Fruit fly (Drosophila melanogaster) whole organism, pupa: ENCODE measurements around the gene Naa40.

Experiments
- CG10348 ChIP-seq: fragments of 200-800 bp; sonication (Bioruptor generic); IDR thresholded peaks from 2 replicates; pipeline ENCODE4 v1.3.6; 2022; ENCODE audit warnings: missing biosample characterization, missing genetic modification characterization
- CG12605 ChIP-seq: fragments of 200-800 bp; sonication (Bioruptor generic); IDR thresholded peaks from 2 replicates; pipeline ENCODE4 v1.3.6; 2022; ENCODE audit warnings: missing biosample characterization, missing genetic modification characterization
- CG13204 ChIP-seq: fragments of 200-800 bp; sonication (Bioruptor generic); optimal IDR thresholded peaks from 2 replicates; lab custom pipeline; 2018; ENCODE audit warnings: missing biosample characterization, mild to moderate bottlenecking, missing genetic modification characterization, moderate library complexity
- CG14655 ChIP-seq: fragments of 200-800 bp; sonication (Bioruptor generic); optimal IDR thresholded peaks from 3 replicates; lab custom pipeline; 2017; ENCODE audit warnings: mild to moderate bottlenecking, missing biosample characterization, missing genetic modification reagents, missing genetic modification characterization
- CG15710 ChIP-seq: fragments of 200-800 bp; sonication (Bioruptor generic); optimal IDR thresholded peaks from 2 replicates; lab custom pipeline; 2018; ENCODE audit warnings: missing biosample characterization, mild to moderate bottlenecking, missing genetic modification characterization, moderate library complexity
- CG17806 ChIP-seq: fragments of 200-800 bp; sonication (Bioruptor generic); optimal IDR thresholded peaks from 2 replicates; lab custom pipeline; 2018; ENCODE audit warnings: missing biosample characterization, mild to moderate bottlenecking, missing genetic modification characterization, moderate library complexity
- CG32121 ChIP-seq: fragments of 200-800 bp; sonication (Bioruptor generic); IDR thresholded peaks from 2 replicates; pipeline ENCODE4 v1.3.6; 2022; ENCODE audit warnings: missing biosample characterization, missing genetic modification characterization
- CG34367 ChIP-seq: fragments of 200-800 bp; sonication (Bioruptor generic); optimal IDR thresholded peaks from 2 replicates; lab custom pipeline; 2018; ENCODE audit warnings: missing biosample characterization, mild to moderate bottlenecking, missing genetic modification characterization
- CG4496 ChIP-seq: fragments of 200-800 bp; sonication (Bioruptor generic); IDR thresholded peaks from 3 replicates; pipeline ENCODE4 v1.3.6; 2022; ENCODE audit warnings: missing biosample characterization, missing genetic modification characterization
- CG8159 ChIP-seq: fragments of 200-800 bp; sonication (Bioruptor generic); optimal IDR thresholded peaks from 3 replicates; lab custom pipeline; 2018; ENCODE audit warnings: missing biosample characterization, mild to moderate bottlenecking, missing genetic modification characterization, moderate library complexity
- CG8301 ChIP-seq: fragments of 200-800 bp; sonication (Bioruptor generic); optimal IDR thresholded peaks from 2 replicates; lab custom pipeline; 2018; ENCODE audit warnings: missing biosample characterization, mild to moderate bottlenecking, missing genetic modification characterization
- CG9948 ChIP-seq: fragments of 200-800 bp; sonication (Bioruptor generic); optimal IDR thresholded peaks from 2 replicates; lab custom pipeline; 2018; ENCODE audit warnings: missing biosample characterization, mild to moderate bottlenecking, missing genetic modification characterization, moderate library complexity
- D1 ChIP-seq: fragments of 200-800 bp; sonication (Bioruptor generic); optimal IDR thresholded peaks from 2 replicates; lab custom pipeline; 2018; ENCODE audit warnings: missing biosample characterization, mild to moderate bottlenecking, missing genetic modification characterization, moderate library complexity
- EcR ChIP-seq: fragments of 200-800 bp; sonication (Bioruptor generic); optimal IDR thresholded peaks from 3 replicates; lab custom pipeline; 2019; ENCODE audit warnings: missing biosample characterization, missing genetic modification characterization, mild to moderate bottlenecking, moderate library complexity, missing genetic modification reagents
- Ets98B ChIP-seq: fragments of 200-800 bp; sonication (Bioruptor generic); IDR thresholded peaks from 2 replicates; pipeline ENCODE4 v1.3.6; 2022; ENCODE audit warnings: missing biosample characterization, missing genetic modification characterization
- Pif1A ChIP-seq: fragments of 200-800 bp; sonication (Bioruptor generic); optimal IDR thresholded peaks from 3 replicates; lab custom pipeline; 2016; ENCODE audit warnings: missing biosample characterization, missing genetic modification characterization
- Pif1B ChIP-seq: fragments of 200-800 bp; sonication (Bioruptor generic); optimal IDR thresholded peaks from 3 replicates; lab custom pipeline; 2016; ENCODE audit warnings: missing biosample characterization, missing genetic modification characterization
- Snoo ChIP-seq: fragments of 200-800 bp; sonication (Bioruptor generic); optimal IDR thresholded peaks from 3 replicates; lab custom pipeline; 2017; ENCODE audit warnings: missing biosample characterization, mild to moderate bottlenecking, missing genetic modification characterization, inconsistent platforms
- fd96Ca ChIP-seq: fragments of 200-800 bp; sonication (Bioruptor generic); IDR thresholded peaks from 3 replicates; pipeline ENCODE4 v1.3.6; 2022; ENCODE audit warnings: missing biosample characterization, missing genetic modification characterization
- gl ChIP-seq: fragments of 200-800 bp; sonication (Bioruptor generic); optimal IDR thresholded peaks from 2 replicates; lab custom pipeline; 2018; ENCODE audit warnings: missing biosample characterization, mild to moderate bottlenecking, missing genetic modification characterization
- rn ChIP-seq: fragments of 200-800 bp; sonication (Bioruptor generic); IDR thresholded peaks from 2 replicates; pipeline ENCODE4 v1.3.6; 2022; ENCODE audit warnings: missing biosample characterization, missing genetic modification characterization

Gene Naa40

DNA sequence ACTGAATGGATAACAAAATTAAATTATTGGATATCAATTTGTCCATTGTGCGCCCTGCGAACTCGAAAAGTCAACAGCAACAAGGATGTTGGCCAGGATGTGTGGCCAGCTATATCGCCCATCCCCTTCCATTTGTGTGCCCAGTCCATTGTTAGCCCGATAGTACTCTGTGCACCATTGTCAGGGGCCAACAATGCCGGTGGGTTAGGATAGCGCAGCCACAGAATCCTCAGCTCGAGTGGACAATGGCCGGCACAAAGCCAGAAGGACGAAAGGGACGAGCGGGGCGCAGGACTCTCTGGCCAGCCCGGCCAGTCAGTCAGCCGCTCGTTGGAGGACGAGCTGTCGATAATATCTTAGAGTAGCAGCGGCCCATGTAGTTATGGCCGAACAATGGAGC, 26.9 kb downstream of the Naa40 start:
- TF ChIP-seq CG12605 (GFP tag; lab: Robert Waterston, UW) (no peak), D1 (no peak), gl (tag; lab: Kevin White, UChicago) (no peak), CG15710 (tag; lab: Kevin White, UChicago) (no peak), CG13204 (GFP tag; lab: Kevin White, UChicago) (no peak), Pif1B (no peak), Pif1A (GFP tag; lab: Kevin White, UChicago) (no peak), fd96Ca (no peak), CG8159 (tag; lab: Kevin White, UChicago) (no peak), CG4496 (GFP tag; lab: Robert Waterston, UW) (no peak), Ets98B (GFP tag; lab: Robert Waterston, UW) (no peak), EcR (GFP tag; lab: Kevin White, UChicago) (no peak), Snoo (tag; lab: Kevin White, UChicago) (no peak), CG34367 (tag; lab: Kevin White, UChicago) (no peak)
- TF ChIP-seq, all 21 proteins: peak for 0

DNA sequence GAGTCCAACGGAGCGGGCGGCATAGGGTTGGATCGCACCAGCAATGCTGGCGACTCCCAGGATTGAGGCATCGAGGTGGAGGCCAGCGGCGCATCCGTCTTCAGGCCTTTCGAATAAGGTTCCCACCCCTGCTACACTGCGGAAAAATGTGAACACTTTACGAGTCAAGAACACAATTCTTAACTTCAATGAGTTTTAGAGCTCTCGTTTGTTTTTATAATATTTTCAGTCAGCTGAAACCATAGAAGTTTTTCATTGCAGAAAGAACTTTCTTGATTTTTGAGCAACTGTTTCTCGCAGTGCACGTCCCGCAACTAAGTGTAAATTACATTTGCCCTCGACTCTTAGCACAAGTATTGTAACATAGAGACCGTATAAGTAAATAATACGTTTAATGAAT, 28.4 kb downstream of the Naa40 start:
- TF ChIP-seq CG13204 (GFP tag; lab: Kevin White, UChicago) (no peak), Pif1B (no peak), CG8301 (tag; lab: Kevin White, UChicago) (no peak), CG12605 (GFP tag; lab: Robert Waterston, UW) (no peak), CG32121 (no peak), CG15710 (tag; lab: Kevin White, UChicago) (no peak), Snoo (tag; lab: Kevin White, UChicago) (no peak), CG34367 (tag; lab: Kevin White, UChicago) (no peak), CG8159 (tag; lab: Kevin White, UChicago) (no peak), CG4496 (GFP tag; lab: Robert Waterston, UW) (no peak), CG17806 (tag; lab: Kevin White, UChicago) (no peak), EcR (GFP tag; lab: Kevin White, UChicago) (no peak), rn (GFP tag; lab: Robert Waterston, UW) (no peak), CG10348 (GFP tag; lab: Robert Waterston, UW) (no peak)

DNA sequence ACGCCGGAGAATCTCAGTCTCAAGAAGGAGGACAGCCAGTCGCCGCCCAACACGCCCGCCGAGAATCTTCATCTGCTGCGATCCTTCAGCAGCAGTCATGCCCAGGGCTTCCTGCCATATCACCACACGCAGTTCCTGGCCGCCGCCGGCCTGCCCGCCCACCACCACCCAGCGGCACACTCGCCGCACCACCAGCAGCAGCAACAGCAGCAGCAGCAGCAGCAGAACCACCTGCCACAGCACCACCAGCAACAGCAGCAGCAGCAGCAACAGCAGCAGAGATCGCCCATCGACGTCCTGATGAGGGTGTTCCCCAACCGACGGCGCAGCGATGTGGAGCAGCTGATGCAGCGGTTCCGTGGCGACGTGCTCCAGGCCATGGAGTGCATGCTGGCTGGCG, 29.0 kb downstream of the Naa40 start:
- TF ChIP-seq Snoo (tag; lab: Kevin White, UChicago) = no peak
- no peak for TF ChIP-seq CG32121
- no peak for TF ChIP-seq CG12605 (GFP tag; lab: Robert Waterston, UW)
- TF ChIP-seq CG17806 (tag; lab: Kevin White, UChicago) = no peak
- no peak for TF ChIP-seq Pif1B
- TF ChIP-seq, all 21 proteins: peak for 0

DNA sequence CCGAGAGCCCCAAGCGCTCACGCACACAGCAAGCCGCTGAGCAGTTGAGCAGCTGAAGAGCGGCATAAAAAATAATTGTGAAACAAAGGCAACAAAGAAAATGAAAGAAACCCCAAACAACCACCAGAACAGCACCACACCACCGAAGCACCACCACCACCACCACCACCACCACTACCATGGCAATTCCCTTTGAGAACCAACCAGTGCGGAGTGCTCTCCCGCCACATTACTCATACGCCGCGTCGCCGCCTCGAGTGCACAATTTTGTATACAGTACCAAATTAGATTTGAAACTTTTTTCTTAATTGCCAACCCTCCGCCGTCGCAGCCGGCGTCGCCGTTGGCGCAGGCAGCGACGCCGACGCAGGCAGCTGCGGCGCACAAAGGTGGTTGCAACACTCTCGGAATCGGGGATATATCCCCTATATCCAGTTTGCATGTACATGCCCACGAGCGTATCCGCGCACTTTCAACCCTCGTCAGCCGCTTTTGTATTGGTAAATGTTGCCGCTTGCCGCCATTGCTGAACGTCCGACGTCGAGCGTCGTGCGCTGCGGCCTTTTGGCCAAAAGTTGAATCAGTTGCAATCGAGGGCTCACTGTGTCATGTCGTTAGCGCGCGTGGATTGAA, 32.6 kb downstream of the Naa40 start, which contains the start of gene dmrt99B:
TSS of gene dmrt99B (plus strand) at position 583 of the 633 bp plus-strand sequence.
- no peak for TF ChIP-seq CG15710 (tag; lab: Kevin White, UChicago)

DNA sequence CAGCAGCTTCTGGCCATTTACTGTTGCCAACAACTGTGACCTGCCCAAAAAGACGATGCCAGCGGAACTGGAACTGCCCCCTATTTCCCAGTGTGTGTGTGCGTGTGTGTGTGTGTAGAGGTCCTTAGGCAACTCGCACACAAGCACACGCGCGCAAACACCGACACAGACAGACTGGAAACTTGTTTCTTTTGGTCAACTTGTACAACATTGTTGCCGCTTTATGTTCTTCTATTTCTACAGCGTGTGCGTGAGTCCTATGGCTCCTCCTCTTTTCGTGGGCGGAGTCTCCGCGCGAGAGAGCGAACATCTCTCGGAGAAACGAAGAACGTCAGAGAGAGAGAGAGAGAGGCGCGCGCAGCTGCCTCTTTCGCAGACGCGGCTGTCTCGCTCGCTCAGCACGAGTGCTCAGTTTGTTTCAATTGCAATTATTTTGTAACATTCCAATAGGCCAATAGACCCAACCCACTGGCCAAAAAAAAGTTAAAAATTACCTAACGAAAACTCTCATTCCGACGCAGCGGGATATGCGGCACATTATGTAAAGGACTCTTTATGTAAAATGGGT, 33.7 kb downstream of the Naa40 start:
- TF ChIP-seq CG13204 (GFP tag; lab: Kevin White, UChicago) (no peak), rn (GFP tag; lab: Robert Waterston, UW) (no peak), fd96Ca (peak; percentile 10; the same call in 1 of the 3 replicates), CG4496 (GFP tag; lab: Robert Waterston, UW) (peak; percentile 47; the same call in 1 of the 3 replicates), CG34367 (tag; lab: Kevin White, UChicago) (no peak), CG12605 (GFP tag; lab: Robert Waterston, UW) (no peak), CG17806 (tag; lab: Kevin White, UChicago) (no peak)

DNA sequence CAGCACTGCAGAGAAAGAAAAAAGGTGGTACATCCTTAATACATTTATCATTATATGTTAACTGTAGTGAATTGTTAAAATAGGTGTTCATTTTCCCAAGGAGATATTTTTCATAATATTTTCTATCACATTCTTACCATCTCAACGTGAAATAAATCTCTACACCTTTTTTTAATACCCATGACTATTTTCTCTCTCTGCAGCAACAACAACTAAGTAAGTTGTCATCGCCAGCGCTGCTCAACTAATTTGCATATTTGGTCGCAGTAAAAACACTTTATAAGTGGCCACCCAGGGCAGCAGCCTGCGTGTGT, 34.3 kb downstream of the Naa40 start:
- TF ChIP-seq D1 (no peak), CG13204 (GFP tag; lab: Kevin White, UChicago) (no peak), CG14655 (peak; percentile 49), Snoo (tag; lab: Kevin White, UChicago) (no peak), gl (tag; lab: Kevin White, UChicago) (no peak), Pif1A (GFP tag; lab: Kevin White, UChicago) (peak; percentile 54), CG12605 (GFP tag; lab: Robert Waterston, UW) (no peak), CG32121 (no peak), Ets98B (GFP tag; lab: Robert Waterston, UW) (peak; percentile 29), Pif1B (peak; percentile 1), rn (GFP tag; lab: Robert Waterston, UW) (no peak), CG9948 (tag; lab: Kevin White, UChicago) (peak; percentile 57), CG8301 (tag; lab: Kevin White, UChicago) (peak; percentile 40), CG17806 (tag; lab: Kevin White, UChicago) (peak; percentile 60), CG8159 (tag; lab: Kevin White, UChicago) (peak; percentile 77), EcR (GFP tag; lab: Kevin White, UChicago) (no peak), CG15710 (tag; lab: Kevin White, UChicago) (peak; percentile 62), CG10348 (GFP tag; lab: Robert Waterston, UW) (no peak), CG34367 (tag; lab: Kevin White, UChicago) (peak; percentile 57)
